Worm (Caenorhabditis elegans) whole organism, L4 larva: ENCODE data around the gene mrps-9.

ENCODE experiments used
- egl-27 ChIP-seq: sonication (generic microtip); optimal IDR thresholded peaks from 3 replicates; lab custom pipeline; 2017; ENCODE audit warnings: missing biosample characterization, missing genetic modification reagents, missing genetic modification characterization
- lin-13 ChIP-seq: fragments of 150-350 bp; optimal IDR thresholded peaks from 2 replicates; lab custom pipeline; 2014; ENCODE audit warnings: missing biosample characterization, missing genetic modification reagents, missing genetic modification characterization
- nhr-237 ChIP-seq: sonication (generic microtip); optimal IDR thresholded peaks from 2 replicates; lab custom pipeline; 2017; ENCODE audit warnings: missing biosample characterization, missing genetic modification characterization

DNA sequence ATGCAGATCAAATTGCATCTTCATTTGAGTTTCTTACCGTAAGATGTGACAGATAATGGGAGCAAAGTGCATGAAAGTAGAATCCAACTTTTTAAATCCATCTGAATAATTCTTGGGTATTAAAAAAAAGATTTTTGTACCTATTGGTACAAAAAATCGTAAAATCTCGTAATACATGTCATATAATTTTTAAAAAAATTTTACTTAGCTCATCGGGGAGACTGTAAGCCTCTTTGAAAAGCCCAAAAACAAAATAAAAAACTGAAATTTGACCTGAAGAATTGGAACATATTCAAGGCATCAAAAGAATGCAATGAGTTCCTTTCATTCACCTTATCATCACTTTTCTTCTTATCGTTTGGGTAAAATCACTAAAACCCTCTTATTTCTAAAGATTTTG lies 10.0 kb downstream of the mrps-9 start, which contains the start of gene clec-160:
- TF ChIP-seq nhr-237 (tag; lab: Kevin White, UChicago) (no peak), lin-13 (GFP tag; lab: Kevin White, UChicago) (no peak), egl-27 (tag; lab: Kevin White, UChicago) (no peak)
